Fruit fly (Drosophila melanogaster) whole organism, embryonic: Measurements from ENCODE around the gene MED18.
A peak's percentile ranks its signal among the peaks of the same experiment; 100 is the strongest.

ENCODE experiments used
- B-H2 ChIP-seq: fragments of 200-800 bp; sonication (Bioruptor generic); optimal IDR thresholded peaks from 2 replicates; lab custom pipeline; 2018; ENCODE audit warnings: missing biosample characterization, mild to moderate bottlenecking, missing genetic modification characterization
- BEAF-32 ChIP-seq: fragments of 200-800 bp; sonication (Bioruptor generic); optimal IDR thresholded peaks from 3 replicates; lab custom pipeline; 2017; ENCODE audit warnings: missing biosample characterization, missing genetic modification characterization, mild to moderate bottlenecking, moderate library complexity, missing genetic modification reagents
- CG12659 ChIP-seq: fragments of 200-800 bp; sonication (Bioruptor generic); optimal IDR thresholded peaks from 3 replicates; lab custom pipeline; 2017; ENCODE audit warnings: mild to moderate bottlenecking, missing biosample characterization, missing genetic modification reagents, missing genetic modification characterization
- CG13424 ChIP-seq: fragments of 200-800 bp; sonication (Bioruptor generic); optimal IDR thresholded peaks from 2 replicates; lab custom pipeline; 2019; ENCODE audit warnings: missing biosample characterization, mild to moderate bottlenecking, missing genetic modification characterization, moderate library complexity
- CG15011 ChIP-seq: fragments of 200-800 bp; sonication (Bioruptor generic); optimal IDR thresholded peaks from 3 replicates; lab custom pipeline; 2018; ENCODE audit warnings: missing biosample characterization, mild to moderate bottlenecking, missing genetic modification characterization
- CG1603 ChIP-seq: fragments of 200-800 bp; sonication (Bioruptor generic); optimal IDR thresholded peaks from 2 replicates; lab custom pipeline; 2019; ENCODE audit warnings: missing biosample characterization, mild to moderate bottlenecking, missing genetic modification characterization, moderate library complexity
- CG2120 ChIP-seq: fragments of 200-800 bp; sonication (Bioruptor generic); optimal IDR thresholded peaks from 3 replicates; lab custom pipeline; 2016; ENCODE audit warnings: missing biosample characterization, missing genetic modification characterization
- CG31365 ChIP-seq: fragments of 200-800 bp; sonication (Bioruptor generic); optimal IDR thresholded peaks from 2 replicates; lab custom pipeline; 2018; ENCODE audit warnings: missing biosample characterization, mild to moderate bottlenecking, missing genetic modification characterization
- CG3281 ChIP-seq: fragments of 200-800 bp; sonication (Bioruptor generic); optimal IDR thresholded peaks from 3 replicates; lab custom pipeline; 2017; ENCODE audit warnings: missing biosample characterization, mild to moderate bottlenecking, missing genetic modification characterization
- CG3726 ChIP-seq: fragments of 200-800 bp; sonication (Bioruptor generic); IDR thresholded peaks from 3 replicates; pipeline ENCODE4, ENCODE4 v1.3.6; 2022; ENCODE audit warnings: missing biosample characterization, missing genetic modification characterization
- CG3847 ChIP-seq: fragments of 200-800 bp; sonication (Bioruptor generic); IDR thresholded peaks from 2 replicates; pipeline ENCODE4 v1.3.6; 2022; ENCODE audit warnings: missing biosample characterization, missing genetic modification characterization
- CG4617 ChIP-seq: fragments of 200-800 bp; sonication (Bioruptor generic); optimal IDR thresholded peaks from 3 replicates; lab custom pipeline; 2016; ENCODE audit warnings: missing biosample characterization, missing genetic modification characterization, borderline replicate concordance
- CG8924 ChIP-seq: fragments of 200-800 bp; optimal IDR thresholded peaks from 3 replicates; lab custom pipeline; 2019; ENCODE audit warnings: missing biosample characterization, mild to moderate bottlenecking, missing genetic modification characterization, moderate library complexity
- Dll ChIP-seq: fragments of 200-800 bp; sonication (Bioruptor generic); IDR thresholded peaks from 4 replicates; pipeline ENCODE4 v1.3.6; 2022; ENCODE audit warnings: missing biosample characterization, missing genetic modification characterization; ENCODE audit not compliant: partially characterized antibody
- Dp ChIP-seq: fragments of 200-800 bp; sonication (Bioruptor generic); optimal IDR thresholded peaks from 2 replicates; lab custom pipeline; 2018; ENCODE audit warnings: missing biosample characterization, mild to moderate bottlenecking, missing genetic modification characterization, moderate library complexity
- E2f2 ChIP-seq: fragments of 200-800 bp; sonication (Bioruptor generic); IDR thresholded peaks from 2 replicates; pipeline ENCODE4 v1.3.6; 2022; ENCODE audit warnings: missing biosample characterization, missing genetic modification characterization
- ERR ChIP-seq: fragments of 200-800 bp; sonication (Bioruptor generic); optimal IDR thresholded peaks from 2 replicates; lab custom pipeline; 2016; ENCODE audit warnings: missing biosample characterization, missing genetic modification characterization
- H15 ChIP-seq: fragments of 200-800 bp; sonication (Bioruptor generic); IDR thresholded peaks from 3 replicates; pipeline ENCODE4 v1.3.6; 2022; ENCODE audit warnings: missing biosample characterization, missing genetic modification characterization
- HLHmδ ChIP-seq: fragments of 200-800 bp; sonication (Bioruptor generic); optimal IDR thresholded peaks from 2 replicates; lab custom pipeline; 2018; ENCODE audit warnings: missing biosample characterization, mild to moderate bottlenecking, missing genetic modification characterization, moderate library complexity
- HmgZ ChIP-seq: fragments of 200-800 bp; sonication (Bioruptor generic); optimal IDR thresholded peaks from 2 replicates; lab custom pipeline; 2018; ENCODE audit warnings: missing biosample characterization, mild to moderate bottlenecking, missing genetic modification characterization
- Hr78 ChIP-seq, 2 experiments: fragments of 200-800 bp in 1 of 2; fragments of >200 bp in 1 of 2; sonication (Bioruptor generic) in 1 of 2; optimal IDR thresholded peaks; 2 replicates each; lab custom pipeline; 2017 to 2019; ENCODE audit warnings: missing biosample characterization in 2 of 2, missing genetic modification characterization in 2 of 2, mild to moderate bottlenecking in 1 of 2, moderate library complexity in 1 of 2
- Kr ChIP-seq: fragments of 200-800 bp; sonication (Bioruptor generic); optimal IDR thresholded peaks from 2 replicates; lab custom pipeline; 2017; ENCODE audit warnings: missing biosample characterization, mild to moderate bottlenecking, missing genetic modification characterization
- MESR4 ChIP-seq: fragments of 200-800 bp; sonication (Bioruptor generic); optimal IDR thresholded peaks from 2 replicates; lab custom pipeline; 2018; ENCODE audit warnings: missing biosample characterization, mild to moderate bottlenecking, missing genetic modification characterization, moderate library complexity
- MTF-1 ChIP-seq: fragments of 200-800 bp; sonication (Bioruptor generic); optimal IDR thresholded peaks from 2 replicates; lab custom pipeline; 2018; ENCODE audit warnings: missing biosample characterization, mild to moderate bottlenecking, missing genetic modification characterization, borderline replicate concordance
- Med ChIP-seq: fragments of 200-800 bp; sonication (Bioruptor generic); peaks from one replicate; lab custom pipeline; 2016; ENCODE audit warnings: missing biosample characterization, missing genetic modification characterization, mild to moderate bottlenecking, inconsistent platforms, moderate library complexity
- Myb ChIP-seq: fragments of 200-800 bp; sonication (Bioruptor generic); optimal IDR thresholded peaks from 2 replicates; lab custom pipeline; 2016; ENCODE audit warnings: missing biosample characterization, missing genetic modification characterization
- Nf-YB ChIP-seq: fragments of 200-800 bp; sonication (Bioruptor generic); optimal IDR thresholded peaks from 3 replicates; lab custom pipeline; 2019; ENCODE audit warnings: missing biosample characterization, mild to moderate bottlenecking, missing genetic modification characterization, moderate library complexity
- Nf-YC ChIP-seq: fragments of 200-800 bp; optimal IDR thresholded peaks from 3 replicates; lab custom pipeline; 2019; ENCODE audit warnings: missing biosample characterization, mild to moderate bottlenecking, missing genetic modification characterization, moderate library complexity
- Opbp ChIP-seq: fragments of 200-800 bp; sonication (Bioruptor generic); IDR thresholded peaks from 3 replicates; pipeline ENCODE4 v1.3.6; 2022; ENCODE audit warnings: missing biosample characterization, missing genetic modification characterization; ENCODE audit not compliant: partially characterized antibody
- Poxn ChIP-seq: fragments of 200-800 bp; sonication (Bioruptor generic); IDR thresholded peaks from 2 replicates; pipeline ENCODE4 v1.3.6; 2022; ENCODE audit warnings: missing biosample characterization, missing genetic modification characterization
- Scr ChIP-seq: fragments of 200-800 bp; sonication (Bioruptor generic); IDR thresholded peaks from 2 replicates; pipeline ENCODE4 v1.3.6; 2022; ENCODE audit warnings: missing biosample characterization, missing genetic modification characterization; ENCODE audit not compliant: partially characterized antibody
- Side ChIP-seq: fragments of 200-800 bp; sonication (Bioruptor generic); optimal IDR thresholded peaks from 2 replicates; lab custom pipeline; 2016; ENCODE audit warnings: missing biosample characterization, missing genetic modification characterization
- Six4 ChIP-seq: fragments of 200-800 bp; sonication (Bioruptor generic); optimal IDR thresholded peaks from 2 replicates; lab custom pipeline; 2016; ENCODE audit warnings: missing biosample characterization, missing genetic modification characterization
- Sry-δ ChIP-seq: fragments of 200-800 bp; sonication (Bioruptor generic); optimal IDR thresholded peaks from 2 replicates; lab custom pipeline; 2016; ENCODE audit warnings: missing biosample characterization, missing genetic modification characterization
- Ssrp ChIP-seq: fragments of 200-800 bp; sonication (Bioruptor generic); optimal IDR thresholded peaks from 2 replicates; lab custom pipeline; 2018; ENCODE audit warnings: missing biosample characterization, mild to moderate bottlenecking, missing genetic modification characterization, moderate library complexity
- YL-1 ChIP-seq: fragments of 200-800 bp; sonication (Bioruptor generic); optimal IDR thresholded peaks from 3 replicates; lab custom pipeline; 2017; ENCODE audit warnings: missing biosample characterization, mild to moderate bottlenecking, missing genetic modification characterization
- chif ChIP-seq, 2 experiments: fragments of 200-800 bp; sonication (Bioruptor generic); optimal IDR thresholded peaks; 3 replicates each; lab custom pipeline; 2016; ENCODE audit warnings: missing biosample characterization in 2 of 2, missing genetic modification characterization in 2 of 2
- ci ChIP-seq: fragments of 200-800 bp; sonication (Bioruptor generic); IDR thresholded peaks from 3 replicates; pipeline ENCODE4 v1.3.6; 2022; ENCODE audit warnings: missing biosample characterization, missing genetic modification characterization
- dan ChIP-seq: fragments of 200-800 bp; sonication (Bioruptor generic); IDR thresholded peaks from 2 replicates; pipeline ENCODE4 v1.3.6; 2022; ENCODE audit warnings: missing biosample characterization, missing genetic modification characterization
- esg ChIP-seq: fragments of 200-800 bp; sonication (Bioruptor generic); conservative IDR thresholded peaks from 2 replicates; pipeline ENCODE4 v1.3.6; 2022; ENCODE audit warnings: missing biosample characterization, missing genetic modification characterization
- gem ChIP-seq: fragments of 200-800 bp; sonication (Bioruptor generic); optimal IDR thresholded peaks from 2 replicates; lab custom pipeline; 2019; ENCODE audit warnings: missing biosample characterization, mild to moderate bottlenecking, missing genetic modification characterization, moderate library complexity
- gro ChIP-seq: fragments of 200-800 bp; sonication (Bioruptor generic); optimal IDR thresholded peaks from 2 replicates; lab custom pipeline; 2016; ENCODE audit warnings: missing biosample characterization, missing genetic modification characterization
- hb ChIP-seq: fragments of 200-800 bp; sonication (Bioruptor generic); IDR thresholded peaks from 3 replicates; pipeline ENCODE4 v1.3.6; 2022; ENCODE audit warnings: missing biosample characterization, missing genetic modification characterization; ENCODE audit not compliant: partially characterized antibody
- hbn ChIP-seq: fragments of 200-800 bp; sonication (Bioruptor generic); IDR thresholded peaks from 2 replicates; pipeline ENCODE4 v1.3.6; 2022; ENCODE audit warnings: missing biosample characterization, missing genetic modification characterization; ENCODE audit not compliant: partially characterized antibody
- kah ChIP-seq: fragments of 200-800 bp; sonication (Bioruptor generic); optimal IDR thresholded peaks from 2 replicates; lab custom pipeline; 2018; ENCODE audit warnings: missing biosample characterization, mild to moderate bottlenecking, missing genetic modification characterization
- luna ChIP-seq: fragments of 200-800 bp; sonication (Bioruptor generic); optimal IDR thresholded peaks from 2 replicates; lab custom pipeline; 2016; ENCODE audit warnings: missing biosample characterization, missing genetic modification characterization
- mld ChIP-seq: fragments of 200-800 bp; sonication (Bioruptor generic); IDR thresholded peaks from 3 replicates; pipeline ENCODE4 v1.3.6; 2022; ENCODE audit warnings: missing biosample characterization, missing genetic modification characterization; ENCODE audit not compliant: partially characterized antibody
- pzg ChIP-seq: fragments of 200-800 bp; sonication (Bioruptor generic); optimal IDR thresholded peaks from 3 replicates; lab custom pipeline; 2018; ENCODE audit warnings: missing biosample characterization, mild to moderate bottlenecking, missing genetic modification characterization, moderate library complexity
- sna ChIP-seq: fragments of 200-800 bp; sonication (Bioruptor generic); IDR thresholded peaks from 2 replicates; pipeline ENCODE4 v1.3.6; 2022; ENCODE audit warnings: missing biosample characterization, missing genetic modification characterization; ENCODE audit not compliant: partially characterized antibody

Gene MED18

DNA sequence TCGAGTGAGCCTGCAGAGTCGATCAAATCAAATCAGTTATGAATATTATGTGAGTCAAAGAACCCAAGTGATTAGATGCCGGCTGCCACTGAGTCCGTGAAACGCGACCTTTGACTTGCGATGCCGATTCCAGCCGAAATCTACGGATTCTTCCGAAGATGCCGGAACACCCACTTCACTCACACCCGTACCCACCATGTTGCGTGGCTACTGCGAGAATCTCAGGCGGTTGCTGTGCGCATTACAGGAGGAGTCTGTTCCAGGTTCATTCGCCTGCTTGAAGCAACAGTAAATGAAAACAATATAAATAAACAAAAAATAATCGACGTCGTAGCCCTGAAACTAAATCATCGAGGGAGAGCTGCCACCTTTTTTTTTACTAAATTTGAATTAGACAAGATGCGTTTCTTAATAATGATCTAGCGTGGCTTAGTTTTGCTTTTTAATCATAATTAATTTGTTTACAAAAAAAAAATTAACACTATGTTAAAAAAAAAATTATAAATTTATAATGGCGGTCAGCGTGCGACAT lies 36.0 kb downstream of the MED18 start, which contains the start of gene Ldaf1 (continued):
- TF ChIP-seq CG3281 (peak; percentile 20), E2f2 (GFP tag; lab: Robert Waterston, UW) (peak; percentile 71), B-H2 (GFP tag; lab: Kevin White, UChicago) (peak; percentile 19), esg (no peak), chif (GFP tag; optimal IDR thresholded peaks at IDR 0.05; lab: Kevin White, UChicago) (no peak), hbn (GFP tag; lab: Robert Waterston, UW) (no peak), CG31365 (tag; lab: Kevin White, UChicago) (no peak), Side (GFP tag; lab: Kevin White, UChicago) (no peak), Hr78 (GFP tag; optimal IDR thresholded peaks at IDR 0.05; lab: Kevin White, UChicago) (peak in 1 of 2 experiments; percentile 55), CG2120 (GFP tag; lab: Kevin White, UChicago) (peak; percentile 7), YL-1 (peak; percentile 4), Scr (0 out of 2 replicates have a peak, but pooled peaks have one; percentile 23), BEAF-32 (peak; percentile 22), Myb (GFP tag; lab: Kevin White, UChicago) (peak; percentile 55), CG8924 (tag; lab: Kevin White, UChicago) (peak; percentile 2), CG15011 (GFP tag; lab: Kevin White, UChicago) (no peak), HmgZ (tag; lab: Kevin White, UChicago) (peak; percentile 24), CG3847 (GFP tag; lab: Robert Waterston, UW) (no peak), dan (GFP tag; lab: Robert Waterston, UW) (no peak), CG12659 (GFP tag; lab: Kevin White, UChicago) (peak; percentile 28), Six4 (GFP tag; lab: Kevin White, UChicago) (no peak), Kr (no peak), Ssrp (tag; lab: Kevin White, UChicago) (no peak), CG3726 (no peak), HLHmδ (GFP tag; lab: Kevin White, UChicago) (no peak), ci (GFP tag; lab: Robert Waterston, UW) (no peak), gro (GFP tag; lab: Kevin White, UChicago) (no peak), MESR4 (peak; percentile 20), pzg (GFP tag; lab: Kevin White, UChicago) (peak; percentile 33), mld (GFP tag; lab: Robert Waterston, UW) (no peak), gem (tag; lab: Kevin White, UChicago) (peak; percentile 16), CG13424 (tag; lab: Kevin White, UChicago) (peak; percentile 5), luna (GFP tag; lab: Kevin White, UChicago) (no peak), Poxn (no peak), Opbp (GFP tag; lab: Robert Waterston, UW) (no peak), CG4617 (GFP tag; lab: Kevin White, UChicago) (peak; percentile 21), CG1603 (tag; lab: Kevin White, UChicago) (peak; percentile 21), ERR (GFP tag; lab: Kevin White, UChicago) (no peak), Dll (GFP tag; lab: Robert Waterston, UW) (0 out of 4 replicates have a peak, but pooled peaks have one; percentile 25), Med (GFP tag; lab: Kevin White, UChicago) (peak; percentile 64), H15 (GFP tag; lab: Robert Waterston, UW) (no peak), Sry-δ (GFP tag; lab: Kevin White, UChicago) (peak; percentile 5), Dp (GFP tag; lab: Kevin White, UChicago) (peak; percentile 54), Nf-YB (GFP tag; lab: Kevin White, UChicago) (no peak), hb (no peak), MTF-1 (no peak), sna (GFP tag; lab: Robert Waterston, UW) (no peak), kah (GFP tag; lab: Kevin White, UChicago) (no peak), Nf-YC (tag; lab: Kevin White, UChicago) (no peak)
